Worm (Caenorhabditis elegans) whole organism, late embryonic: Measurements from ENCODE around the gene C39E9.8.

Experiments
- C38D4.7 ChIP-seq: fragments of 200-800 bp; sonication (Bioruptor generic); optimal IDR thresholded peaks from 2 replicates; lab custom pipeline; 2018; ENCODE audit warnings: mild to moderate bottlenecking, missing genetic modification characterization, moderate library complexity, missing compliant biosample characterization
- F13H6.1 ChIP-seq: sonication (generic microtip); optimal IDR thresholded peaks from 2 replicates; lab custom pipeline; 2016; ENCODE audit warnings: missing genetic modification characterization, missing compliant biosample characterization
- T23F11.4 ChIP-seq: fragments of 200-800 bp; sonication (Bioruptor generic); optimal IDR thresholded peaks from 2 replicates; lab custom pipeline; 2018; ENCODE audit warnings: mild to moderate bottlenecking, missing genetic modification characterization, missing compliant biosample characterization
- ahr-1 ChIP-seq: sonication (generic microtip); optimal IDR thresholded peaks from 2 replicates; lab custom pipeline; 2016; ENCODE audit warnings: missing genetic modification characterization, missing compliant biosample characterization
- ama-1 ChIP-seq: fragments of 150-350 bp; optimal IDR thresholded peaks from 2 replicates; lab custom pipeline; 2014
- ceh-14 ChIP-seq: sonication (generic microtip); optimal IDR thresholded peaks from 2 replicates; lab custom pipeline; 2016; ENCODE audit warnings: missing genotype, missing genetic modification characterization, missing compliant biosample characterization
- ceh-24 ChIP-seq: sonication (generic microtip); optimal IDR thresholded peaks from 2 replicates; lab custom pipeline; 2016; ENCODE audit warnings: mild to moderate bottlenecking, missing genetic modification characterization, missing compliant biosample characterization
- ceh-30 ChIP-seq: fragments of 150-350 bp; optimal IDR thresholded peaks from 2 replicates; lab custom pipeline; 2014; ENCODE audit warnings: missing biosample characterization, missing genetic modification characterization
- ceh-45 ChIP-seq: fragments of 200-800 bp; sonication (Bioruptor generic); IDR thresholded peaks from 2 replicates; pipeline ENCODE4 v1.3.6; 2022; ENCODE audit warnings: missing genetic modification reagents, missing genetic modification characterization, missing compliant biosample characterization
- ceh-9 ChIP-seq: sonication (generic microtip); optimal IDR thresholded peaks from 2 replicates; lab custom pipeline; 2016; ENCODE audit warnings: mild to moderate bottlenecking, missing genetic modification characterization, inconsistent platforms, missing compliant biosample characterization
- dmd-4 ChIP-seq: sonication (generic microtip); optimal IDR thresholded peaks from 2 replicates; lab custom pipeline; 2016; ENCODE audit warnings: borderline replicate concordance, missing genetic modification characterization, missing compliant biosample characterization
- dve-1 ChIP-seq: sonication (generic microtip); optimal IDR thresholded peaks from 2 replicates; lab custom pipeline; 2017; ENCODE audit warnings: antibody characterized with exemption, mild to moderate bottlenecking, missing genetic modification characterization, missing compliant biosample characterization
- elt-2 ChIP-seq: sonication (generic microtip); optimal IDR thresholded peaks from 2 replicates; lab custom pipeline; 2016; ENCODE audit warnings: missing genetic modification reagents, missing genetic modification characterization, missing compliant biosample characterization
- ets-4 ChIP-seq: sonication (generic microtip); optimal IDR thresholded peaks from 2 replicates; lab custom pipeline; 2016; ENCODE audit warnings: missing genetic modification characterization, missing compliant biosample characterization
- eyg-1 ChIP-seq: sonication (generic microtip); optimal IDR thresholded peaks from 2 replicates; lab custom pipeline; 2016; ENCODE audit warnings: missing genotype, missing genetic modification characterization, missing compliant biosample characterization
- fax-1 ChIP-seq: sonication (generic microtip); optimal IDR thresholded peaks from 2 replicates; lab custom pipeline; 2016; ENCODE audit warnings: missing genotype, missing genetic modification characterization, missing compliant biosample characterization
- fkh-6 ChIP-seq: sonication (generic microtip); optimal IDR thresholded peaks from 2 replicates; lab custom pipeline; 2016; ENCODE audit warnings: missing genetic modification characterization, missing compliant biosample characterization
- hlh-13 ChIP-seq: fragments of 200-800 bp; sonication (Bioruptor generic); optimal IDR thresholded peaks from 2 replicates; lab custom pipeline; 2018; ENCODE audit warnings: mild to moderate bottlenecking, missing genetic modification characterization, missing compliant biosample characterization
- hlh-30 ChIP-seq: sonication (generic microtip); optimal IDR thresholded peaks from 2 replicates; lab custom pipeline; 2017; ENCODE audit warnings: antibody characterized with exemption, missing genetic modification characterization, missing compliant biosample characterization; ENCODE audit not compliant: insufficient read depth
- hlh-6 ChIP-seq: sonication (generic microtip); optimal IDR thresholded peaks from 2 replicates; lab custom pipeline; 2016; ENCODE audit warnings: missing genotype, missing genetic modification characterization, missing compliant biosample characterization
- hlh-8 ChIP-seq: sonication (generic microtip); optimal IDR thresholded peaks from 2 replicates; lab custom pipeline; 2016; ENCODE audit warnings: missing genotype, missing genetic modification characterization, missing compliant biosample characterization
- lim-6 ChIP-seq: sonication (generic microtip); optimal IDR thresholded peaks from 2 replicates; lab custom pipeline; 2016; ENCODE audit warnings: missing genetic modification characterization, missing compliant biosample characterization
- lin-11 ChIP-seq: fragments of 200-800 bp; sonication (Bioruptor generic); optimal IDR thresholded peaks from 2 replicates; lab custom pipeline; 2018; ENCODE audit warnings: mild to moderate bottlenecking, missing genetic modification characterization, missing compliant biosample characterization
- mec-3 ChIP-seq: sonication (generic microtip); optimal IDR thresholded peaks from 2 replicates; lab custom pipeline; 2016; ENCODE audit warnings: borderline replicate concordance, missing genetic modification characterization, missing compliant biosample characterization
- nhr-232 ChIP-seq: sonication (generic microtip); optimal IDR thresholded peaks from 2 replicates; lab custom pipeline; 2016; ENCODE audit warnings: missing genetic modification characterization, missing compliant biosample characterization
- npax-4 ChIP-seq: sonication (generic microtip); optimal IDR thresholded peaks from 2 replicates; lab custom pipeline; 2016; ENCODE audit warnings: missing genetic modification characterization, missing compliant biosample characterization
- odd-2 ChIP-seq: sonication (generic microtip); optimal IDR thresholded peaks from 2 replicates; lab custom pipeline; 2017; ENCODE audit warnings: antibody characterized with exemption, mild to moderate bottlenecking, missing genetic modification characterization, missing compliant biosample characterization
- pag-3 ChIP-seq: sonication (generic microtip); optimal IDR thresholded peaks from 2 replicates; lab custom pipeline; 2016; ENCODE audit warnings: missing compliant biosample characterization, missing genetic modification characterization, borderline replicate concordance
- pat-9 ChIP-seq: fragments of 200-800 bp; sonication (Bioruptor generic); optimal IDR thresholded peaks from 2 replicates; lab custom pipeline; 2018; ENCODE audit warnings: mild to moderate bottlenecking, missing genetic modification characterization, moderate library complexity, missing compliant biosample characterization
- pha-2 ChIP-seq: sonication (generic microtip); optimal IDR thresholded peaks from 2 replicates; lab custom pipeline; 2017; ENCODE audit warnings: mild to moderate bottlenecking, missing genetic modification characterization, missing compliant biosample characterization
- pqm-1 ChIP-seq: sonication (generic microtip); optimal IDR thresholded peaks from 2 replicates; lab custom pipeline; 2016; ENCODE audit warnings: missing genetic modification characterization, missing compliant biosample characterization
- ref-2 ChIP-seq: sonication (generic microtip); optimal IDR thresholded peaks from 2 replicates; lab custom pipeline; 2016; ENCODE audit warnings: missing genetic modification characterization, missing compliant biosample characterization
- rnt-1 ChIP-seq: sonication (generic microtip); optimal IDR thresholded peaks from 2 replicates; lab custom pipeline; 2016; ENCODE audit warnings: missing genetic modification characterization, missing compliant biosample characterization
- sdc-2 ChIP-seq: sonication (generic microtip); optimal IDR thresholded peaks from 2 replicates; lab custom pipeline; 2016; ENCODE audit warnings: missing genotype, missing genetic modification characterization, missing compliant biosample characterization
- sox-4 ChIP-seq: sonication (generic microtip); optimal IDR thresholded peaks from 2 replicates; lab custom pipeline; 2017; ENCODE audit warnings: mild to moderate bottlenecking, missing genetic modification characterization, inconsistent platforms, missing compliant biosample characterization
- tbx-2 ChIP-seq: sonication (generic microtip); optimal IDR thresholded peaks from 2 replicates; lab custom pipeline; 2016; ENCODE audit warnings: missing genetic modification characterization, missing compliant biosample characterization
- unc-86 ChIP-seq: sonication (generic microtip); optimal IDR thresholded peaks from 2 replicates; lab custom pipeline; 2016; ENCODE audit warnings: missing genetic modification characterization, missing compliant biosample characterization
- zip-5 ChIP-seq: sonication (generic microtip); optimal IDR thresholded peaks from 2 replicates; lab custom pipeline; 2016; ENCODE audit warnings: missing genetic modification characterization, missing compliant biosample characterization
- ztf-16 ChIP-seq: sonication (generic microtip); optimal IDR thresholded peaks from 2 replicates; lab custom pipeline; 2017; ENCODE audit warnings: missing genetic modification characterization, missing compliant biosample characterization

The C39E9.8 gene

ce11 chrIV:13108430-13108829 is 29.2 kb downstream of the C39E9.8 start:
- no peak for TF ChIP-seq dmd-4 (tag; lab: Kevin White, UChicago)
- no peak for TF ChIP-seq sox-4 (tag; lab: Kevin White, UChicago)
- no peak for TF ChIP-seq hlh-13
- TF ChIP-seq sdc-2 (tag; lab: Kevin White, UChicago) = no peak
- no peak for TF ChIP-seq pqm-1 (tag; lab: Kevin White, UChicago)
- TF ChIP-seq eyg-1 (tag; lab: Kevin White, UChicago) = no peak
- TF ChIP-seq ceh-45 = no peak
- no peak for TF ChIP-seq ceh-24 (tag; lab: Kevin White, UChicago)
- TF ChIP-seq ceh-14 (tag; lab: Kevin White, UChicago) = no peak
- no peak for TF ChIP-seq tbx-2
- TF ChIP-seq nhr-232 (tag; lab: Kevin White, UChicago) = no peak
- TF ChIP-seq hlh-8 = no peak
- no peak for TF ChIP-seq ahr-1 (tag; lab: Kevin White, UChicago)
- TF ChIP-seq lin-11 (tag; lab: Kevin White, UChicago) = no peak
- TF ChIP-seq npax-4 (tag; lab: Kevin White, UChicago) = no peak
- TF ChIP-seq pat-9 (tag; lab: Kevin White, UChicago) = no peak
- no peak for TF ChIP-seq ama-1 (lab: Kevin White, UChicago)
- no peak for TF ChIP-seq rnt-1 (tag; lab: Kevin White, UChicago)
- no peak for TF ChIP-seq pag-3 (tag; lab: Kevin White, UChicago)

- TF ChIP-seq ets-4 (tag; lab: Kevin White, UChicago) (no peak), pag-3 (tag; lab: Kevin White, UChicago) (no peak), nhr-232 (tag; lab: Kevin White, UChicago) (no peak), ztf-16 (tag; lab: Kevin White, UChicago) (no peak), ref-2 (no peak)
Observed at ce11 chrIV:13109751-13110150, 30.5 kb downstream of the C39E9.8 start, which contains the start of gene best-1. TSS of gene best-1 (minus strand) at chrIV:13109779.

ce11 chrIV:13110876-13111275 is 31.6 kb downstream of the C39E9.8 start:
- no peak for TF ChIP-seq pha-2 (tag; lab: Kevin White, UChicago)
- TF ChIP-seq nhr-232 (tag; lab: Kevin White, UChicago) = no peak
- TF ChIP-seq lin-11 (tag; lab: Kevin White, UChicago) = no peak
- TF ChIP-seq odd-2 (tag; lab: Kevin White, UChicago) = no peak
- TF ChIP-seq fax-1 = no peak
- no peak for TF ChIP-seq sox-4 (tag; lab: Kevin White, UChicago)
- TF ChIP-seq ref-2 = no peak

ce11 chrIV:13112982-13113381 is 33.7 kb downstream of the C39E9.8 start, which contains the start of gene best-2:
TSS of gene best-2 (minus strand) at chrIV:13113082.
- TF ChIP-seq elt-2 (tag; lab: Kevin White, UChicago) (no peak), ceh-30 (tag; lab: Kevin White, UChicago) (no peak), ceh-14 (tag; lab: Kevin White, UChicago) (no peak), fkh-6 (tag; lab: Kevin White, UChicago) (no peak), F13H6.1 (tag; lab: Kevin White, UChicago) (no peak), rnt-1 (tag; lab: Kevin White, UChicago) (no peak), mec-3 (no peak), dve-1 (no peak), hlh-13 (no peak), unc-86 (tag; lab: Kevin White, UChicago) (no peak), zip-5 (tag; lab: Kevin White, UChicago) (no peak), hlh-30 (no peak), pqm-1 (tag; lab: Kevin White, UChicago) (no peak), lim-6 (tag; lab: Kevin White, UChicago) (no peak), C38D4.7 (GFP tag; lab: Kevin White, UChicago) (no peak), ama-1 (lab: Kevin White, UChicago) (no peak), T23F11.4 (GFP tag; lab: Kevin White, UChicago) (no peak), ceh-9 (tag; lab: Kevin White, UChicago) (no peak), hlh-6 (tag; lab: Kevin White, UChicago) (no peak), npax-4 (tag; lab: Kevin White, UChicago) (no peak)
